Worm (Caenorhabditis elegans) whole organism, L1 larva: ENCODE results near the gene clec-128.

Source experiments
- C16A3.4 ChIP-seq: fragments of 150-350 bp; optimal IDR thresholded peaks from 2 replicates; lab custom pipeline; 2014; ENCODE audit warnings: missing biosample characterization, missing genetic modification characterization
- C34B4.2 ChIP-seq: sonication (generic microtip); optimal IDR thresholded peaks from 2 replicates; lab custom pipeline; 2017; ENCODE audit warnings: mild to moderate bottlenecking, missing genetic modification characterization, missing compliant biosample characterization
- F16B12.6 ChIP-seq: fragments of 150-350 bp; optimal IDR thresholded peaks from 2 replicates; lab custom pipeline; 2014; ENCODE audit warnings: missing biosample characterization, missing genetic modification characterization
- Y116A8C.19 ChIP-seq: sonication (generic microtip); optimal IDR thresholded peaks from 2 replicates; lab custom pipeline; 2016; ENCODE audit warnings: missing compliant biosample characterization, missing genetic modification characterization, borderline replicate concordance
- aly-2 ChIP-seq: fragments of 150-350 bp; optimal IDR thresholded peaks from 2 replicates; lab custom pipeline; 2014; ENCODE audit warnings: missing biosample characterization, missing genetic modification characterization
- blmp-1 ChIP-seq: fragments of 150-350 bp; optimal IDR thresholded peaks from 2 replicates; lab custom pipeline; 2014; ENCODE audit warnings: missing biosample characterization, missing genetic modification characterization
- ceh-63 ChIP-seq: fragments of 200-800 bp; sonication (Bioruptor generic); optimal IDR thresholded peaks from 2 replicates; lab custom pipeline; 2018; ENCODE audit warnings: mild to moderate bottlenecking, missing genetic modification characterization, missing compliant biosample characterization
- ceh-8 ChIP-seq: fragments of 200-800 bp; sonication (Bioruptor generic); optimal IDR thresholded peaks from 2 replicates; lab custom pipeline; 2018; ENCODE audit warnings: mild to moderate bottlenecking, missing genetic modification characterization, moderate library complexity, missing compliant biosample characterization
- ceh-82 ChIP-seq, 3 experiments: fragments of 150-350 bp in 1 of 3; sonication (generic microtip) in 2 of 3; optimal IDR thresholded peaks; 2 replicates each; lab custom pipeline; 2014 to 2017; ENCODE audit warnings: missing biosample characterization in 3 of 3, missing genetic modification characterization in 3 of 3
- ceh-90 ChIP-seq: sonication (generic microtip); optimal IDR thresholded peaks from 2 replicates; lab custom pipeline; 2016; ENCODE audit warnings: missing genetic modification characterization, missing compliant biosample characterization
- egl-13 ChIP-seq: sonication (generic microtip); optimal IDR thresholded peaks from 2 replicates; lab custom pipeline; 2016; ENCODE audit warnings: missing genotype, missing genetic modification reagents, missing genetic modification characterization, missing compliant biosample characterization
- elt-2 ChIP-seq: sonication (generic microtip); optimal IDR thresholded peaks from 2 replicates; lab custom pipeline; 2016; ENCODE audit warnings: missing genetic modification characterization, mild to moderate bottlenecking, inconsistent platforms, missing compliant biosample characterization, missing genetic modification reagents
- elt-3 ChIP-seq, 6 experiments: fragments of 150-350 bp in 1 of 6; sonication (generic microtip); optimal IDR thresholded peaks; 2 replicates each; lab custom pipeline; 2017 to 2018; ENCODE audit warnings: missing biosample characterization in 6 of 6, missing genetic modification characterization in 6 of 6, inconsistent platforms in 1 of 6
- ets-5 ChIP-seq: fragments of 200-800 bp; sonication (Bioruptor generic); IDR thresholded peaks from 2 replicates; pipeline ENCODE4 v1.3.6; 2022; ENCODE audit warnings: missing genetic modification characterization, missing compliant biosample characterization
- fkh-10 ChIP-seq: sonication (generic microtip); optimal IDR thresholded peaks from 2 replicates; lab custom pipeline; 2017; ENCODE audit warnings: missing biosample characterization, missing genetic modification reagents, missing genetic modification characterization
- grh-1 ChIP-seq: fragments of 200-800 bp; sonication (Bioruptor generic); IDR thresholded peaks from 2 replicates; pipeline ENCODE4 v1.3.6; 2022; ENCODE audit warnings: missing genetic modification reagents, missing genetic modification characterization, missing compliant biosample characterization
- hlh-17 ChIP-seq: fragments of 200-800 bp; sonication (Bioruptor generic); optimal IDR thresholded peaks from 2 replicates; lab custom pipeline; 2018; ENCODE audit warnings: missing genetic modification characterization, mild to moderate bottlenecking, missing compliant biosample characterization, moderate library complexity, borderline replicate concordance
- irx-1 ChIP-seq: sonication (generic microtip); optimal IDR thresholded peaks from 2 replicates; lab custom pipeline; 2016; ENCODE audit warnings: missing genetic modification characterization, missing compliant biosample characterization
- lin-13 ChIP-seq: fragments of 150-350 bp; optimal IDR thresholded peaks from 2 replicates; lab custom pipeline; 2014; ENCODE audit warnings: missing biosample characterization, missing genetic modification reagents, missing genetic modification characterization
- lin-15B ChIP-seq: fragments of 150-350 bp; sonication (generic microtip); optimal IDR thresholded peaks from 3 replicates; lab custom pipeline; 2014; ENCODE audit warnings: missing biosample characterization, missing genetic modification characterization
- lin-35 ChIP-seq, 2 experiments: fragments of 150-350 bp; optimal IDR thresholded peaks; 2 replicates each; lab custom pipeline; 2014; ENCODE audit warnings: missing biosample characterization in 2 of 2, missing genetic modification characterization in 2 of 2, missing genetic modification reagents in 2 of 2
- lin-39 ChIP-seq: fragments of 150-350 bp; optimal IDR thresholded peaks from 2 replicates; lab custom pipeline; 2014; ENCODE audit warnings: missing biosample characterization, missing genetic modification reagents, missing genetic modification characterization
- lir-3 ChIP-seq: sonication (generic microtip); optimal IDR thresholded peaks from 2 replicates; lab custom pipeline; 2016; ENCODE audit warnings: mild to moderate bottlenecking, missing genetic modification characterization, moderate library complexity, missing compliant biosample characterization; ENCODE audit not compliant: poor library complexity
- lsy-2 ChIP-seq, 2 experiments: fragments of 150-350 bp; optimal IDR thresholded peaks; 2 replicates each; lab custom pipeline; 2014; ENCODE audit warnings: missing biosample characterization in 2 of 2, missing genetic modification characterization in 2 of 2
- mef-2 ChIP-seq: fragments of 150-350 bp; optimal IDR thresholded peaks from 2 replicates; lab custom pipeline; 2014; ENCODE audit warnings: missing biosample characterization, missing genetic modification characterization
- mep-1 ChIP-seq: fragments of 150-350 bp; optimal IDR thresholded peaks from 2 replicates; lab custom pipeline; 2014; ENCODE audit warnings: missing biosample characterization, missing genetic modification characterization
- nhr-19 ChIP-seq: fragments of 200-800 bp; sonication (Bioruptor generic); conservative IDR thresholded peaks from 2 replicates; pipeline ENCODE4 v1.3.6; 2022; ENCODE audit warnings: missing genetic modification characterization, missing compliant biosample characterization
- nhr-237 ChIP-seq: fragments of 150-350 bp; optimal IDR thresholded peaks from 2 replicates; lab custom pipeline; 2014; ENCODE audit warnings: missing biosample characterization, missing genetic modification characterization
- pag-3 ChIP-seq: sonication (generic microtip); optimal IDR thresholded peaks from 2 replicates; lab custom pipeline; 2017; ENCODE audit warnings: missing genetic modification characterization, mild to moderate bottlenecking, missing compliant biosample characterization, antibody characterized with exemption, borderline replicate concordance; ENCODE audit not compliant: insufficient read depth
- pqm-1 ChIP-seq: sonication (generic microtip); optimal IDR thresholded peaks from 3 replicates; lab custom pipeline; 2017; ENCODE audit warnings: missing biosample characterization, missing genetic modification characterization
- rnt-1 ChIP-seq: sonication (generic microtip); optimal IDR thresholded peaks from 2 replicates; lab custom pipeline; 2016; ENCODE audit warnings: mild to moderate bottlenecking, missing genetic modification characterization, moderate library complexity, missing compliant biosample characterization
- skn-1 ChIP-seq: fragments of 150-350 bp; optimal IDR thresholded peaks from 2 replicates; lab custom pipeline; 2014; ENCODE audit warnings: missing biosample characterization, missing genetic modification characterization
- sox-4 ChIP-seq: sonication (generic microtip); optimal IDR thresholded peaks from 2 replicates; lab custom pipeline; 2016; ENCODE audit warnings: missing genetic modification characterization, missing compliant biosample characterization
- unc-98 ChIP-seq: fragments of 200-800 bp; sonication (Bioruptor generic); IDR thresholded peaks from 2 replicates; pipeline ENCODE4 v1.3.6; 2022; ENCODE audit warnings: missing genetic modification characterization, missing compliant biosample characterization
- vab-15 ChIP-seq: sonication (generic microtip); optimal IDR thresholded peaks from 2 replicates; lab custom pipeline; 2017; ENCODE audit warnings: missing genotype, mild to moderate bottlenecking, missing genetic modification characterization, missing compliant biosample characterization
- xbp-1 ChIP-seq: sonication (generic microtip); optimal IDR thresholded peaks from 2 replicates; lab custom pipeline; 2016; ENCODE audit warnings: missing genetic modification characterization, missing compliant biosample characterization
- zag-1 ChIP-seq: fragments of 150-350 bp; optimal IDR thresholded peaks from 2 replicates; lab custom pipeline; 2014; ENCODE audit warnings: missing biosample characterization, missing genetic modification characterization
- zip-4 ChIP-seq: fragments of 200-800 bp; sonication (Bioruptor generic); optimal IDR thresholded peaks from 2 replicates; lab custom pipeline; 2018; ENCODE audit warnings: mild to moderate bottlenecking, missing genetic modification characterization, moderate library complexity, missing compliant biosample characterization

clec-128 gene

DNA sequence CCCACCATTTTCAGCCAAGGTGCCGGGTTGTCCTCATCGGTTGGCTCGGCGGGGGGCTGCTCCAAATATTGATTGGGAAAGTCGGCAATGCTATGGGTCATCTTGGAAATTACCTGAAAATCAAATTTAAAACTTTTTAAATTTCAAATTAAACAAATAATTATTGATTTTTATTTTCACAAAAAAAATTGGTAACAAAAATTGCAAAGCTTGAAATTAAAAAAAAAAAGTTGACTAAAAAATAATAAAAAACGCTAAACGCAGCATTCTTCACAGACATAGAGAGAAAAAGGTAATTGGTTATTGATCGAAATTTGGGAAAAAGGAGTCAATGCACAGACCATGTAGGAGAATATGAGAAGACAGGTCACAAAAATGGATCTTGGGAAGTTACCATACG, 27.9 kb upstream of the clec-128 start, which contains the start of gene Y49F6A.11:
Y49F6A.11 (minus strand) TSS at position 101 of the 400 bp plus-strand sequence.
- TF ChIP-seq ceh-8 (GFP tag; lab: Kevin White, UChicago) (no peak), sox-4 (no peak), irx-1 (no peak)
- TF ChIP-seq, all 84 proteins: peak for 0

- no peak for TF ChIP-seq elt-2 (tag; lab: Kevin White, UChicago)
- TF ChIP-seq grh-1 (GFP tag; lab: Robert Waterston, UW): no peak
- TF ChIP-seq lin-15B (tag; lab: Kevin White, UChicago): no peak
- no peak for TF ChIP-seq F16B12.6
- TF ChIP-seq skn-1 (tag; lab: Kevin White, UChicago): no peak
- no peak for TF ChIP-seq egl-13 (tag; lab: Kevin White, UChicago)
- no peak for TF ChIP-seq nhr-237 (tag; lab: Kevin White, UChicago)
- TF ChIP-seq lin-39: no peak
- TF ChIP-seq aly-2 (tag; lab: Kevin White, UChicago): no peak
- TF ChIP-seq pag-3 (tag; lab: Kevin White, UChicago): no peak
- TF ChIP-seq C34B4.2 (tag; lab: Kevin White, UChicago): no peak
- TF ChIP-seq ets-5 (GFP tag; lab: Robert Waterston, UW): no peak
- TF ChIP-seq sox-4: no peak
These were observed 24.5 kb upstream of the clec-128 start, which contains the start of gene Y49F6A.12 for ce11 chrII:3595339-3595738. TSS of gene Y49F6A.12 (plus strand) at chrII:3595639.

- no peak for TF ChIP-seq Y116A8C.19 (tag; lab: Kevin White, UChicago)
- no peak for TF ChIP-seq ceh-90
- TF ChIP-seq nhr-19: no peak
- no peak for TF ChIP-seq C34B4.2 (tag; lab: Kevin White, UChicago)
- TF ChIP-seq pqm-1 (tag; lab: Kevin White, UChicago): no peak
- TF ChIP-seq elt-3 (tag; optimal IDR thresholded peaks at IDR 0.05; lab: Kevin White, UChicago): no peak
- no peak for TF ChIP-seq xbp-1 (tag; lab: Kevin White, UChicago)
- TF ChIP-seq hlh-17 (GFP tag; lab: Kevin White, UChicago): no peak
- no peak for TF ChIP-seq grh-1 (GFP tag; lab: Robert Waterston, UW)
- TF ChIP-seq ceh-82 (tag; optimal IDR thresholded peaks at IDR 0.05; lab: Kevin White, UChicago): no peak
- TF ChIP-seq vab-15 (tag; lab: Kevin White, UChicago): no peak
- no peak for TF ChIP-seq lin-13
- TF ChIP-seq mep-1 (tag; lab: Kevin White, UChicago): no peak
- TF ChIP-seq aly-2 (tag; lab: Kevin White, UChicago): no peak
- TF ChIP-seq C16A3.4 (tag; lab: Kevin White, UChicago): no peak
- no peak for TF ChIP-seq pag-3 (tag; lab: Kevin White, UChicago)
- no peak for TF ChIP-seq lin-35 (GFP tag; optimal IDR thresholded peaks at IDR 0.05; lab: Kevin White, UChicago)
These were observed 12.6 kb upstream of the clec-128 start, which contains the start of gene srh-60 for ce11 chrII:3583402-3583801. TSS of gene srh-60 (plus strand) at chrII:3583702.

ce11 chrII:3581752-3582151, 10.9 kb upstream of the clec-128 start, which contains the start of gene srh-59:
TSS of gene srh-59 (plus strand) at chrII:3582052.
- TF ChIP-seq mef-2 (tag; lab: Kevin White, UChicago) (no peak), zip-4 (GFP tag; lab: Kevin White, UChicago) (no peak), lin-35 (GFP tag; optimal IDR thresholded peaks at IDR 0.05; lab: Kevin White, UChicago) (no peak), pag-3 (tag; lab: Kevin White, UChicago) (no peak), grh-1 (GFP tag; lab: Robert Waterston, UW) (no peak), unc-98 (GFP tag; lab: Robert Waterston, UW) (no peak), lin-39 (no peak), blmp-1 (no peak), lin-13 (no peak), fkh-10 (GFP tag; lab: Kevin White, UChicago) (no peak), zag-1 (tag; lab: Kevin White, UChicago) (no peak), nhr-237 (tag; lab: Kevin White, UChicago) (no peak), rnt-1 (tag; lab: Kevin White, UChicago) (no peak), ceh-63 (GFP tag; lab: Kevin White, UChicago) (no peak), pqm-1 (tag; lab: Kevin White, UChicago) (no peak), vab-15 (tag; lab: Kevin White, UChicago) (no peak), lsy-2 (tag; optimal IDR thresholded peaks at IDR 0.05; lab: Kevin White, UChicago) (no peak), lir-3 (no peak)
